Fruit fly (Drosophila melanogaster): ENCODE results near the gene CG4393.
A peak's percentile ranks its signal among the peaks of the same experiment; 100 is the strongest.

Gene CG4393

dm6 chr3R:23416579-23416978 lies 32.0 kb upstream of the CG4393 start (continued):
- no peak for TF ChIP-seq CG11762 (GFP tag; optimal IDR thresholded peaks at IDR 0.05; ENCODE audit: insufficient read depth)
- no peak for TF ChIP-seq CG6854 (GFP tag; optimal IDR thresholded peaks at IDR 0.05)
- no peak for TF ChIP-seq spab (GFP tag; optimal IDR thresholded peaks at IDR 0.05)
- TF ChIP-seq CG11902 (GFP tag; optimal IDR thresholded peaks at IDR 0.05) = no peak
- TF ChIP-seq Sox14 (GFP tag; optimal IDR thresholded peaks at IDR 0.05) = peak; percentile 9
- TF ChIP-seq Blimp-1 (GFP tag; optimal IDR thresholded peaks at IDR 0.05) = no peak
- TF ChIP-seq CG31627 (GFP tag; optimal IDR thresholded peaks at IDR 0.05) = peak; percentile 44
- peak; percentile 89 for TF ChIP-seq Hr4 (GFP tag; optimal IDR thresholded peaks at IDR 0.05)
- TF ChIP-seq cyc (GFP tag; optimal IDR thresholded peaks at IDR 0.05) = peak; percentile 28
- peak; percentile 48 for TF ChIP-seq pdm3 (GFP tag; optimal IDR thresholded peaks at IDR 0.05)
- TF ChIP-seq salr (GFP tag; optimal IDR thresholded peaks at IDR 0.05) = no peak
- TF ChIP-seq Sox102F (GFP tag; optimal IDR thresholded peaks at IDR 0.05) = peak; percentile 8
- TF ChIP-seq Eip78C (GFP tag) = peak; percentile 79
- TF ChIP-seq dac (GFP tag; optimal IDR thresholded peaks at IDR 0.05) = peak; percentile 53
- TF ChIP-seq vri (GFP tag; optimal IDR thresholded peaks at IDR 0.05) = no peak
- no peak for TF ChIP-seq CG1621 (tag; optimal IDR thresholded peaks at IDR 0.05)
- no peak for TF ChIP-seq Eip93F (GFP tag; optimal IDR thresholded peaks at IDR 0.05)
- TF ChIP-seq CG4318 (GFP tag; optimal IDR thresholded peaks at IDR 0.05) = peak; percentile 71
- TF ChIP-seq lz (GFP tag; optimal IDR thresholded peaks at IDR 0.05) = peak; percentile 48
- no peak for TF ChIP-seq CG7368 (GFP tag; optimal IDR thresholded peaks at IDR 0.05)

DNA sequence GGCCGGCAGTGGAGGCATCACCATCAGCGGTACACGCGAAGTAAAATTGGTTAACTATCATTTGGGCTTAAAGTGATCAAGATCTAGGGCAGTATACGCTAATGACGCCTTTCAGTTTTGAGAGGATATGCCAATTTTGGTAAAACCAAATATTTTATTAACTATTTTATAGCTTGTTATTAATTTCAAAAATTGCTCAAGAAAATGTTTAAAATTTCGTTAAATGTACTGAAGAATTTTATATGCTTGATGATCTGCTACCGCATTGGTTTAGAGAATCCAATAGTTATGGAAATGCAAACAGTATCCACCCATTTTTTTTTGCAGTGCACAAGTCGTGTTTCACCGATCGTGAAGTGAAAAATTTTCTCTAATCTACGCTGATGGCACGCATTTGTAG lies 23.3 kb upstream of the CG4393 start:
- no peak for TF ChIP-seq Ets96B (tag; optimal IDR thresholded peaks at IDR 0.05)
- TF ChIP-seq CG3919 (GFP tag; optimal IDR thresholded peaks at IDR 0.05) = no peak
- no peak for TF ChIP-seq Sox102F (GFP tag; optimal IDR thresholded peaks at IDR 0.05)
- TF ChIP-seq CG6163 (GFP tag; IDR thresholded peaks at IDR 0.05) = no peak
- no peak for TF ChIP-seq Blimp-1 (GFP tag; optimal IDR thresholded peaks at IDR 0.05)
- no peak for TF ChIP-seq dsx (GFP tag; optimal IDR thresholded peaks at IDR 0.05; ENCODE audit: poor library complexity, severe bottlenecking)
- no peak for TF ChIP-seq lz (GFP tag; optimal IDR thresholded peaks at IDR 0.05)
- TF ChIP-seq net (GFP tag; optimal IDR thresholded peaks at IDR 0.05) = peak; percentile 19
- no peak for TF ChIP-seq ss (GFP tag; optimal IDR thresholded peaks at IDR 0.05)
- peak in 1 of 2 experiments; percentile 64 for TF ChIP-seq salr (GFP tag; optimal IDR thresholded peaks at IDR 0.05)
- no peak for TF ChIP-seq CG7368 (GFP tag; optimal IDR thresholded peaks at IDR 0.05)
- TF ChIP-seq dac (GFP tag; optimal IDR thresholded peaks at IDR 0.05) = no peak
- no peak for TF ChIP-seq Smox (GFP tag; optimal IDR thresholded peaks at IDR 0.05)
- TF ChIP-seq CG34406 (GFP tag; optimal IDR thresholded peaks at IDR 0.05) = no peak
- TF ChIP-seq Eip78C (GFP tag) = peak; percentile 67
- TF ChIP-seq fd59A (GFP tag; optimal IDR thresholded peaks at IDR 0.05) = no peak
- TF ChIP-seq Hr4 (GFP tag; optimal IDR thresholded peaks at IDR 0.05) = peak; percentile 76
- no peak for TF ChIP-seq CG11762 (GFP tag; optimal IDR thresholded peaks at IDR 0.05; ENCODE audit: insufficient read depth)
- no peak for TF ChIP-seq Ets21C (GFP tag; optimal IDR thresholded peaks at IDR 0.05)
- peak; percentile 57 for TF ChIP-seq CG15336 (GFP tag; IDR thresholded peaks at IDR 0.05)
- TF ChIP-seq Eip75B (GFP tag; optimal IDR thresholded peaks at IDR 0.05) = peak; percentile 13
- TF ChIP-seq CG11902 (GFP tag; optimal IDR thresholded peaks at IDR 0.05) = no peak
- TF ChIP-seq CG31627 (GFP tag; optimal IDR thresholded peaks at IDR 0.05) = no peak
- no peak for TF ChIP-seq fd85E (GFP tag; optimal IDR thresholded peaks at IDR 0.05)
- TF ChIP-seq CG10631 (GFP tag; optimal IDR thresholded peaks at IDR 0.05) = peak; percentile 6
- no peak for TF ChIP-seq fkh (GFP tag; optimal IDR thresholded peaks at IDR 0.05)
- TF ChIP-seq OdsH (GFP tag; optimal IDR thresholded peaks at IDR 0.05) = peak; percentile 33
- TF ChIP-seq vri (GFP tag; optimal IDR thresholded peaks at IDR 0.05) = no peak
- TF ChIP-seq Lpt (GFP tag; optimal IDR thresholded peaks at IDR 0.05) = peak; percentile 7
- no peak for TF ChIP-seq Eip93F (GFP tag; optimal IDR thresholded peaks at IDR 0.05)
- TF ChIP-seq CG6854 (GFP tag; optimal IDR thresholded peaks at IDR 0.05) = no peak
- no peak for TF ChIP-seq Sox15 (GFP tag; optimal IDR thresholded peaks at IDR 0.05)
- peak; percentile 12 for TF ChIP-seq Sox14 (GFP tag; optimal IDR thresholded peaks at IDR 0.05)
- peak; percentile 49 for TF ChIP-seq svp (GFP tag)
- peak; percentile 14 for TF ChIP-seq achi (GFP tag; optimal IDR thresholded peaks at IDR 0.05)
- no peak for TF ChIP-seq CG11294 (GFP tag; IDR thresholded peaks at IDR 0.05)
- TF ChIP-seq CG4318 (GFP tag; optimal IDR thresholded peaks at IDR 0.05) = peak; percentile 57
- peak; percentile 5 for TF ChIP-seq pdm3 (GFP tag; optimal IDR thresholded peaks at IDR 0.05)
- no peak for TF ChIP-seq CG9139 (GFP tag; optimal IDR thresholded peaks at IDR 0.05)
- peak; percentile 16 for TF ChIP-seq acj6 (GFP tag; optimal IDR thresholded peaks at IDR 0.05)
- no peak for TF ChIP-seq Met (GFP tag; optimal IDR thresholded peaks at IDR 0.05)
- peak; percentile 79 for TF ChIP-seq CG32006 (GFP tag; optimal IDR thresholded peaks at IDR 0.05)
- TF ChIP-seq CG8119 (GFP tag; IDR thresholded peaks at IDR 0.05) = peak; percentile 54; the same call in 1 of the 3 replicates

Measured in whole organism, prepupa.